Fruit fly (Drosophila melanogaster) whole organism, embryonic: ENCODE data around the gene egh.

ENCODE experiments used
- ATbp ChIP-seq: fragments of 200-800 bp; sonication (Bioruptor generic); optimal IDR thresholded peaks from 2 replicates; lab custom pipeline; 2017; ENCODE audit warnings: missing biosample characterization, mild to moderate bottlenecking, missing genetic modification characterization, missing genetic modification reagents
- Blimp-1 ChIP-seq: fragments of 200-800 bp; sonication (Bioruptor generic); optimal IDR thresholded peaks from 3 replicates; lab custom pipeline; 2018; ENCODE audit warnings: missing biosample characterization, missing genetic modification characterization, mild to moderate bottlenecking, moderate library complexity, missing genetic modification reagents
- CG10274 ChIP-seq: fragments of 200-800 bp; sonication (Bioruptor generic); optimal IDR thresholded peaks from 3 replicates; lab custom pipeline; 2017; ENCODE audit warnings: missing biosample characterization, mild to moderate bottlenecking, missing genetic modification characterization
- CG11696 ChIP-seq: fragments of 200-800 bp; sonication (Bioruptor generic); IDR thresholded peaks from 2 replicates; pipeline ENCODE4 v1.3.6; 2022; ENCODE audit warnings: missing biosample characterization, missing genetic modification characterization
- CG12071 ChIP-seq: fragments of 200-800 bp; sonication (Bioruptor generic); optimal IDR thresholded peaks from 3 replicates; lab custom pipeline; 2018; ENCODE audit warnings: missing biosample characterization, mild to moderate bottlenecking, missing genetic modification characterization
- CG1233 ChIP-seq: fragments of 200-800 bp; sonication (Bioruptor generic); optimal IDR thresholded peaks from 4 replicates; lab custom pipeline; 2018; ENCODE audit warnings: missing biosample characterization, mild to moderate bottlenecking, missing genetic modification characterization
- CG12659 ChIP-seq: fragments of 200-800 bp; sonication (Bioruptor generic); optimal IDR thresholded peaks from 3 replicates; lab custom pipeline; 2017; ENCODE audit warnings: mild to moderate bottlenecking, missing biosample characterization, missing genetic modification reagents, missing genetic modification characterization
- CG12942 ChIP-seq: fragments of 200-800 bp; sonication (Bioruptor generic); optimal IDR thresholded peaks from 3 replicates; lab custom pipeline; 2016; ENCODE audit warnings: missing biosample characterization, missing genetic modification characterization
- CG17385 ChIP-seq: fragments of 200-800 bp; sonication (Bioruptor generic); optimal IDR thresholded peaks from 3 replicates; lab custom pipeline; 2018; ENCODE audit warnings: missing biosample characterization, mild to moderate bottlenecking, missing genetic modification characterization
- CG17802 ChIP-seq: fragments of 200-800 bp; sonication (Bioruptor generic); optimal IDR thresholded peaks from 2 replicates; lab custom pipeline; 2018; ENCODE audit warnings: missing biosample characterization, mild to moderate bottlenecking, missing genetic modification characterization, moderate library complexity
- CG17912 ChIP-seq: fragments of 200-800 bp; sonication (Bioruptor generic); optimal IDR thresholded peaks from 2 replicates; lab custom pipeline; 2018; ENCODE audit warnings: missing biosample characterization, mild to moderate bottlenecking, missing genetic modification characterization
- CG18599 ChIP-seq: fragments of 200-800 bp; sonication (Bioruptor generic); optimal IDR thresholded peaks from 3 replicates; lab custom pipeline; 2017; ENCODE audit warnings: missing biosample characterization, missing genetic modification characterization, mild to moderate bottlenecking, moderate library complexity, missing genetic modification reagents
- CG2116 ChIP-seq: fragments of 200-800 bp; sonication (Bioruptor generic); optimal IDR thresholded peaks from 3 replicates; lab custom pipeline; 2018; ENCODE audit warnings: missing biosample characterization, mild to moderate bottlenecking, missing genetic modification characterization
- CG30403 ChIP-seq: fragments of 200-800 bp; sonication (Bioruptor generic); optimal IDR thresholded peaks from 3 replicates; lab custom pipeline; 2016; ENCODE audit warnings: missing biosample characterization, missing genetic modification characterization
- CG3847 ChIP-seq: fragments of 200-800 bp; sonication (Bioruptor generic); IDR thresholded peaks from 2 replicates; pipeline ENCODE4 v1.3.6; 2022; ENCODE audit warnings: missing biosample characterization, missing genetic modification characterization
- CG4328 ChIP-seq: fragments of 200-800 bp; sonication (Bioruptor generic); optimal IDR thresholded peaks from 3 replicates; lab custom pipeline; 2017; ENCODE audit warnings: missing biosample characterization, missing genetic modification reagents, missing genetic modification characterization
- CG4854 ChIP-seq: fragments of 200-800 bp; sonication (Bioruptor generic); optimal IDR thresholded peaks from 2 replicates; lab custom pipeline; 2016; ENCODE audit warnings: missing biosample characterization, missing genetic modification characterization, inconsistent platforms
- CG5180 ChIP-seq: fragments of 200-800 bp; sonication (Bioruptor generic); optimal IDR thresholded peaks from 3 replicates; lab custom pipeline; 2017; ENCODE audit warnings: missing biosample characterization, missing genetic modification characterization, mild to moderate bottlenecking, moderate library complexity, missing genetic modification reagents
- CG7271 ChIP-seq: fragments of 200-800 bp; sonication (Bioruptor generic); optimal IDR thresholded peaks from 2 replicates; lab custom pipeline; 2018; ENCODE audit warnings: missing biosample characterization, mild to moderate bottlenecking, missing genetic modification characterization, moderate library complexity
- CG7745 ChIP-seq: fragments of 200-800 bp; sonication (Bioruptor generic); optimal IDR thresholded peaks from 2 replicates; lab custom pipeline; 2018; ENCODE audit warnings: missing biosample characterization, mild to moderate bottlenecking, missing genetic modification characterization, moderate library complexity
- CG8281 ChIP-seq: fragments of 200-800 bp; sonication (Bioruptor generic); optimal IDR thresholded peaks from 2 replicates; lab custom pipeline; 2018; ENCODE audit warnings: missing biosample characterization, mild to moderate bottlenecking, missing genetic modification characterization, moderate library complexity
- Dek ChIP-seq: fragments of 200-800 bp; sonication (Bioruptor generic); optimal IDR thresholded peaks from 3 replicates; lab custom pipeline; 2019; ENCODE audit warnings: missing biosample characterization, mild to moderate bottlenecking, missing genetic modification characterization, moderate library complexity
- Fer3 ChIP-seq: fragments of 200-800 bp; sonication (Bioruptor generic); optimal IDR thresholded peaks from 2 replicates; lab custom pipeline; 2018; ENCODE audit warnings: missing biosample characterization, mild to moderate bottlenecking, missing genetic modification characterization, moderate library complexity
- Hey ChIP-seq: fragments of 200-800 bp; sonication (Bioruptor generic); optimal IDR thresholded peaks from 3 replicates; lab custom pipeline; 2018; ENCODE audit warnings: missing biosample characterization, mild to moderate bottlenecking, missing genetic modification characterization
- Lhr ChIP-seq: fragments of 200-800 bp; sonication (Bioruptor generic); optimal IDR thresholded peaks from 3 replicates; lab custom pipeline; 2017; ENCODE audit warnings: mild to moderate bottlenecking, missing biosample characterization, missing genetic modification reagents, missing genetic modification characterization
- Max ChIP-seq: fragments of 200-800 bp; sonication (Bioruptor generic); optimal IDR thresholded peaks from 2 replicates; lab custom pipeline; 2016; ENCODE audit warnings: missing biosample characterization, mild to moderate bottlenecking, missing genetic modification characterization
- Neu2 ChIP-seq: fragments of 200-800 bp; sonication (Bioruptor generic); optimal IDR thresholded peaks from 3 replicates; lab custom pipeline; 2016; ENCODE audit warnings: missing biosample characterization, missing genetic modification characterization, borderline replicate concordance
- Nf-YC ChIP-seq: fragments of 200-800 bp; optimal IDR thresholded peaks from 3 replicates; lab custom pipeline; 2019; ENCODE audit warnings: missing biosample characterization, mild to moderate bottlenecking, missing genetic modification characterization, moderate library complexity
- Pdp1 ChIP-seq, 2 experiments: fragments of 200-800 bp; sonication (Bioruptor generic); optimal IDR thresholded peaks; 3 replicates each; lab custom pipeline; 2016; ENCODE audit warnings: missing biosample characterization in 2 of 2, missing genetic modification characterization in 2 of 2, mild to moderate bottlenecking in 1 of 2, moderate library complexity in 1 of 2
- Taf1 ChIP-seq: fragments of 200-800 bp; sonication (Bioruptor generic); IDR thresholded peaks from 2 replicates; pipeline ENCODE4 v1.3.6; 2022; ENCODE audit warnings: missing biosample characterization, missing genetic modification characterization
- chif ChIP-seq, 2 experiments: fragments of 200-800 bp; sonication (Bioruptor generic); optimal IDR thresholded peaks; 3 replicates each; lab custom pipeline; 2016; ENCODE audit warnings: missing biosample characterization in 2 of 2, missing genetic modification characterization in 2 of 2
- chm ChIP-seq: fragments of 200-800 bp; sonication (Bioruptor generic); IDR thresholded peaks from 2 replicates; pipeline ENCODE4 v1.3.6; 2022; ENCODE audit warnings: missing biosample characterization, missing genetic modification characterization
- corto ChIP-seq: fragments of 200-800 bp; sonication (Bioruptor generic); optimal IDR thresholded peaks from 2 replicates; lab custom pipeline; 2016; ENCODE audit warnings: missing biosample characterization, mild to moderate bottlenecking, missing genetic modification characterization, moderate library complexity
- crol ChIP-seq: fragments of 200-800 bp; sonication (Bioruptor generic); IDR thresholded peaks from 2 replicates; pipeline ENCODE4 v1.3.6; 2022; ENCODE audit warnings: missing biosample characterization, missing genetic modification characterization
- dmrt11E ChIP-seq: fragments of 200-800 bp; sonication (Bioruptor generic); optimal IDR thresholded peaks from 3 replicates; lab custom pipeline; 2018; ENCODE audit warnings: missing biosample characterization, mild to moderate bottlenecking, missing genetic modification characterization, moderate library complexity
- eve ChIP-seq, 2 experiments: fragments of >200 bp; optimal IDR thresholded peaks; 2 replicates each; lab custom pipeline; 2017; ENCODE audit warnings: missing biosample characterization in 2 of 2, missing genetic modification characterization in 2 of 2
- fd3F ChIP-seq: fragments of 200-800 bp; sonication (Bioruptor generic); optimal IDR thresholded peaks from 2 replicates; lab custom pipeline; 2018; ENCODE audit warnings: missing biosample characterization, mild to moderate bottlenecking, missing genetic modification characterization, moderate library complexity
- gro ChIP-seq: fragments of 200-800 bp; sonication (Bioruptor generic); optimal IDR thresholded peaks from 2 replicates; lab custom pipeline; 2016; ENCODE audit warnings: missing biosample characterization, missing genetic modification characterization
- insv ChIP-seq, 2 experiments: fragments of 200-800 bp; sonication (Bioruptor generic); optimal IDR thresholded peaks; 3 replicates each; lab custom pipeline; 2016 to 2018; ENCODE audit warnings: missing biosample characterization in 2 of 2, missing genetic modification characterization in 2 of 2
- inv ChIP-seq: fragments of 200-800 bp; sonication (Bioruptor generic); IDR thresholded peaks from 2 replicates; pipeline ENCODE4 v1.3.6; 2022; ENCODE audit warnings: missing biosample characterization, missing genetic modification characterization; ENCODE audit not compliant: partially characterized antibody
- nerfin-1 ChIP-seq: fragments of 200-800 bp; sonication (Bioruptor generic); optimal IDR thresholded peaks from 3 replicates; lab custom pipeline; 2019; ENCODE audit warnings: missing biosample characterization, mild to moderate bottlenecking, missing genetic modification characterization, moderate library complexity
- pnt ChIP-seq: fragments of 200-800 bp; sonication (Bioruptor generic); optimal IDR thresholded peaks from 3 replicates; lab custom pipeline; 2016; ENCODE audit warnings: missing biosample characterization, missing genetic modification characterization
- pros ChIP-seq: fragments of 200-800 bp; sonication (Bioruptor generic); optimal IDR thresholded peaks from 3 replicates; lab custom pipeline; 2019; ENCODE audit warnings: missing biosample characterization, mild to moderate bottlenecking, missing genetic modification characterization, moderate library complexity
- psq ChIP-seq: fragments of 200-800 bp; sonication (Bioruptor generic); optimal IDR thresholded peaks from 2 replicates; lab custom pipeline; 2017; ENCODE audit warnings: missing biosample characterization, missing genetic modification characterization
- sc ChIP-seq, 3 experiments: fragments of >200 bp in 2 of 3; fragments of 200-800 bp in 1 of 3; sonication (Bioruptor generic) in 1 of 3; optimal IDR thresholded peaks; 2 replicates in 2 of 3; 3 replicates in 1 of 3; lab custom pipeline; 2017; ENCODE audit warnings: mild to moderate bottlenecking in 1 of 3, missing biosample characterization in 1 of 3, missing genetic modification characterization in 1 of 3, missing genetic modification reagents in 1 of 3
- tgo ChIP-seq: fragments of 200-800 bp; sonication (Bioruptor generic); IDR thresholded peaks from 3 replicates; pipeline ENCODE4 v1.3.6; 2022; ENCODE audit warnings: missing biosample characterization, missing genetic modification characterization
- usp ChIP-seq: fragments of >200 bp; optimal IDR thresholded peaks from 2 replicates; lab custom pipeline; 2017; ENCODE audit warnings: missing biosample characterization, missing genetic modification characterization
- vvl ChIP-seq: fragments of 200-800 bp; sonication (Bioruptor generic); IDR thresholded peaks from 2 replicates; pipeline ENCODE4 v1.3.6; 2022; ENCODE audit warnings: missing biosample characterization, missing genetic modification characterization

The egh gene

dm6 chrX:2581793-2582503 lies 6.4 kb upstream of the egh start (continued):
- no peak for TF ChIP-seq Neu2 (GFP tag; lab: Kevin White, UChicago)
- peak; percentile 67 for TF ChIP-seq gro (GFP tag; lab: Kevin White, UChicago)
- TF ChIP-seq Fer3 (tag; lab: Kevin White, UChicago), result peak; percentile 81
- peak; percentile 12 for TF ChIP-seq CG2116 (GFP tag; lab: Kevin White, UChicago)
- TF ChIP-seq CG30403 (GFP tag; lab: Kevin White, UChicago), result peak; percentile 80
- TF ChIP-seq chm (GFP tag; lab: Robert Waterston, UW), result no peak
- peak; percentile 67 for TF ChIP-seq Dek
- peak; percentile 60 for TF ChIP-seq Max (GFP tag; lab: Kevin White, UChicago)
- TF ChIP-seq crol (GFP tag; lab: Robert Waterston, UW), result no peak
- TF ChIP-seq usp, result no peak
- no peak for TF ChIP-seq corto (GFP tag; lab: Kevin White, UChicago)
- TF ChIP-seq CG17385, result peak; percentile 71
- TF ChIP-seq CG8281 (tag; lab: Kevin White, UChicago), result peak; percentile 19
- no peak for TF ChIP-seq inv (GFP tag; lab: Robert Waterston, UW)
- no peak for TF ChIP-seq CG17802
- TF ChIP-seq Hey (tag; lab: Kevin White, UChicago), result no peak
- peak; percentile 68 to 75 for TF ChIP-seq Pdp1 (GFP tag; optimal IDR thresholded peaks at IDR 0.05; lab: Kevin White, UChicago)
- TF ChIP-seq insv (GFP tag; optimal IDR thresholded peaks at IDR 0.05; lab: Kevin White, UChicago), result no peak
- TF ChIP-seq CG5180 (GFP tag; lab: Kevin White, UChicago), result peak; percentile 3
- peak; percentile 27 for TF ChIP-seq CG4328
- TF ChIP-seq CG12659 (GFP tag; lab: Kevin White, UChicago), result peak; percentile 66
- TF ChIP-seq CG11696, result 0 out of 2 replicates have a peak, but pooled peaks have one; percentile 29
- no peak for TF ChIP-seq CG17912 (GFP tag; lab: Kevin White, UChicago)
- TF ChIP-seq Taf1 (GFP tag; lab: Robert Waterston, UW), result peak; percentile 61
- TF ChIP-seq pros (GFP tag; lab: Kevin White, UChicago), result no peak
- peak; percentile 55 for TF ChIP-seq CG4854 (GFP tag; lab: Kevin White, UChicago)
- TF ChIP-seq vvl (GFP tag; lab: Robert Waterston, UW), result peak; percentile 86
- TF ChIP-seq dmrt11E (tag; lab: Kevin White, UChicago), result no peak
- peak; percentile 67 for TF ChIP-seq CG1233 (GFP tag; lab: Kevin White, UChicago)
- peak; percentile 63 for TF ChIP-seq CG12942 (GFP tag; lab: Kevin White, UChicago)
- no peak for TF ChIP-seq psq (GFP tag; lab: Kevin White, UChicago)
- TF ChIP-seq Lhr, result no peak
- TF ChIP-seq ATbp (GFP tag; lab: Kevin White, UChicago), result peak; percentile 68
- TF ChIP-seq CG10274 (GFP tag; lab: Kevin White, UChicago), result peak; percentile 23
- TF ChIP-seq fd3F (GFP tag; lab: Kevin White, UChicago), result peak; percentile 58
- no peak for TF ChIP-seq CG7271 (tag; lab: Kevin White, UChicago)
- TF ChIP-seq tgo, result peak; percentile 78
- no peak for TF ChIP-seq CG7745
- TF ChIP-seq pnt (GFP tag; lab: Kevin White, UChicago), result peak; percentile 70
- peak; percentile 61 to 70 for TF ChIP-seq chif (GFP tag; optimal IDR thresholded peaks at IDR 0.05; lab: Kevin White, UChicago)
- no peak for TF ChIP-seq nerfin-1 (tag; lab: Kevin White, UChicago)
- peak; percentile 96 for TF ChIP-seq CG18599 (GFP tag; lab: Kevin White, UChicago)
- TF ChIP-seq Nf-YC, result peak; percentile 39
- TF ChIP-seq Blimp-1 (GFP tag; lab: Kevin White, UChicago), result peak; percentile 39
- no peak for TF ChIP-seq sc (optimal IDR thresholded peaks at IDR 0.05; lab: Kevin White, UChicago)
- no peak for TF ChIP-seq sc (GFP tag; optimal IDR thresholded peaks at IDR 0.05; lab: Kevin White, UChicago)
- TF ChIP-seq eve (GFP tag; optimal IDR thresholded peaks at IDR 0.05; lab: Kevin White, UChicago), result no peak
- TF ChIP-seq CG12071 (GFP tag; lab: Kevin White, UChicago), result peak; percentile 82
- TF ChIP-seq CG3847 (GFP tag; lab: Robert Waterston, UW), result peak; percentile 77
